Fruit fly (Drosophila melanogaster) whole organism, embryonic: Measurements from ENCODE around the gene CG15728.

Experiments used
- ATbp ChIP-seq: fragments of 200-800 bp; sonication (Bioruptor generic); optimal IDR thresholded peaks from 2 replicates; lab custom pipeline; 2017; ENCODE audit warnings: missing biosample characterization, mild to moderate bottlenecking, missing genetic modification characterization, missing genetic modification reagents
- Atf3 ChIP-seq: fragments of 200-800 bp; sonication (Bioruptor generic); optimal IDR thresholded peaks from 3 replicates; lab custom pipeline; 2016; ENCODE audit warnings: missing biosample characterization, missing genetic modification characterization
- CG11504 ChIP-seq: fragments of 200-800 bp; sonication (Bioruptor generic); optimal IDR thresholded peaks from 3 replicates; lab custom pipeline; 2019; ENCODE audit warnings: missing biosample characterization, mild to moderate bottlenecking, missing genetic modification characterization, moderate library complexity
- CG14014 ChIP-seq: fragments of 200-800 bp; sonication (Bioruptor generic); IDR thresholded peaks from 2 replicates; pipeline ENCODE4 v1.3.6; 2022; ENCODE audit warnings: missing biosample characterization, missing genetic modification characterization
- CG16779 ChIP-seq: fragments of 200-800 bp; sonication (Bioruptor generic); IDR thresholded peaks from 2 replicates; pipeline ENCODE4 v1.3.6; 2022; ENCODE audit warnings: missing biosample characterization, missing genetic modification characterization
- CG16815 ChIP-seq: fragments of 200-800 bp; sonication (Bioruptor generic); optimal IDR thresholded peaks from 3 replicates; lab custom pipeline; 2017; ENCODE audit warnings: missing biosample characterization, mild to moderate bottlenecking, missing genetic modification characterization
- CG17186 ChIP-seq: fragments of 200-800 bp; sonication (Bioruptor generic); optimal IDR thresholded peaks from 3 replicates; lab custom pipeline; 2017; ENCODE audit warnings: missing biosample characterization, missing genetic modification reagents, missing genetic modification characterization
- CG2120 ChIP-seq: fragments of 200-800 bp; sonication (Bioruptor generic); optimal IDR thresholded peaks from 3 replicates; lab custom pipeline; 2016; ENCODE audit warnings: missing biosample characterization, missing genetic modification characterization
- CG2875 ChIP-seq: fragments of 200-800 bp; sonication (Bioruptor generic); optimal IDR thresholded peaks from 2 replicates; lab custom pipeline; 2017; ENCODE audit warnings: missing biosample characterization, mild to moderate bottlenecking, missing genetic modification characterization, missing genetic modification reagents
- CG32532 ChIP-seq: fragments of 200-800 bp; sonication (Bioruptor generic); IDR thresholded peaks from 2 replicates; pipeline ENCODE4 v1.3.6; 2022; ENCODE audit warnings: missing biosample characterization, missing genetic modification characterization
- CG4328 ChIP-seq: fragments of 200-800 bp; sonication (Bioruptor generic); optimal IDR thresholded peaks from 3 replicates; lab custom pipeline; 2017; ENCODE audit warnings: missing biosample characterization, missing genetic modification reagents, missing genetic modification characterization
- CG4854 ChIP-seq: fragments of 200-800 bp; sonication (Bioruptor generic); optimal IDR thresholded peaks from 2 replicates; lab custom pipeline; 2016; ENCODE audit warnings: missing biosample characterization, missing genetic modification characterization, inconsistent platforms
- CG6175 ChIP-seq: fragments of 200-800 bp; sonication (Bioruptor generic); IDR thresholded peaks from 3 replicates; pipeline ENCODE4 v1.3.6; 2022; ENCODE audit warnings: missing biosample characterization, missing genetic modification characterization
- CG6813 ChIP-seq: fragments of 200-800 bp; sonication (Bioruptor generic); optimal IDR thresholded peaks from 2 replicates; lab custom pipeline; 2017; ENCODE audit warnings: missing biosample characterization, missing genetic modification characterization, mild to moderate bottlenecking, moderate library complexity, missing genetic modification reagents
- CG7372 ChIP-seq: fragments of 200-800 bp; sonication (Bioruptor generic); IDR thresholded peaks from 2 replicates; pipeline ENCODE4 v1.3.6; 2022; ENCODE audit warnings: missing biosample characterization, missing genetic modification characterization
- CG7963 ChIP-seq: fragments of 200-800 bp; sonication (Bioruptor generic); IDR thresholded peaks from 3 replicates; pipeline ENCODE4 v1.3.6; 2022; ENCODE audit warnings: missing biosample characterization, missing genetic modification characterization; ENCODE audit not compliant: partially characterized antibody
- CG9797 ChIP-seq: fragments of 200-800 bp; sonication (Bioruptor generic); optimal IDR thresholded peaks from 3 replicates; lab custom pipeline; 2018; ENCODE audit warnings: missing biosample characterization, mild to moderate bottlenecking, missing genetic modification characterization
- CHES-1-like ChIP-seq: fragments of 200-800 bp; sonication (Bioruptor generic); optimal IDR thresholded peaks from 2 replicates; lab custom pipeline; 2016; ENCODE audit warnings: missing biosample characterization, missing genetic modification characterization
- ERR ChIP-seq: fragments of 200-800 bp; sonication (Bioruptor generic); optimal IDR thresholded peaks from 2 replicates; lab custom pipeline; 2016; ENCODE audit warnings: missing biosample characterization, missing genetic modification characterization
- H15 ChIP-seq: fragments of 200-800 bp; sonication (Bioruptor generic); IDR thresholded peaks from 3 replicates; pipeline ENCODE4 v1.3.6; 2022; ENCODE audit warnings: missing biosample characterization, missing genetic modification characterization
- HLH4C ChIP-seq: fragments of 200-800 bp; sonication (Bioruptor generic); IDR thresholded peaks from 3 replicates; pipeline ENCODE4 v1.3.6; 2022; ENCODE audit warnings: missing biosample characterization, missing genetic modification characterization; ENCODE audit not compliant: partially characterized antibody
- HLHmδ ChIP-seq: fragments of 200-800 bp; sonication (Bioruptor generic); optimal IDR thresholded peaks from 2 replicates; lab custom pipeline; 2018; ENCODE audit warnings: missing biosample characterization, mild to moderate bottlenecking, missing genetic modification characterization, moderate library complexity
- Hand ChIP-seq: fragments of 200-800 bp; sonication (Bioruptor generic); optimal IDR thresholded peaks from 2 replicates; lab custom pipeline; 2017; ENCODE audit warnings: mild to moderate bottlenecking, missing biosample characterization, missing genetic modification reagents, missing genetic modification characterization
- Med ChIP-seq: fragments of 200-800 bp; sonication (Bioruptor generic); peaks from one replicate; lab custom pipeline; 2016; ENCODE audit warnings: missing biosample characterization, missing genetic modification characterization, mild to moderate bottlenecking, inconsistent platforms, moderate library complexity
- Mes4 ChIP-seq: fragments of 200-800 bp; sonication (Bioruptor generic); optimal IDR thresholded peaks from 2 replicates; lab custom pipeline; 2016; ENCODE audit warnings: missing biosample characterization, missing genetic modification characterization
- Mrtf ChIP-seq: fragments of 200-800 bp; sonication (Bioruptor generic); IDR thresholded peaks from 3 replicates; pipeline ENCODE4 v1.3.6; 2022; ENCODE audit warnings: missing biosample characterization, missing genetic modification characterization
- Myb ChIP-seq: fragments of 200-800 bp; sonication (Bioruptor generic); optimal IDR thresholded peaks from 2 replicates; lab custom pipeline; 2016; ENCODE audit warnings: missing biosample characterization, missing genetic modification characterization
- Poxn ChIP-seq: fragments of 200-800 bp; sonication (Bioruptor generic); IDR thresholded peaks from 2 replicates; pipeline ENCODE4 v1.3.6; 2022; ENCODE audit warnings: missing biosample characterization, missing genetic modification characterization
- Ptx1 ChIP-seq: fragments of 200-800 bp; sonication (Bioruptor generic); IDR thresholded peaks from 2 replicates; pipeline ENCODE4 v1.3.6; 2022; ENCODE audit warnings: missing biosample characterization, missing genetic modification characterization
- Rx ChIP-seq: fragments of 200-800 bp; sonication (Bioruptor generic); IDR thresholded peaks from 2 replicates; pipeline ENCODE4 v1.3.6; 2022; ENCODE audit warnings: missing biosample characterization, missing genetic modification characterization
- Trl ChIP-seq, 3 experiments: fragments of >200 bp in 2 of 3; fragments of 200-800 bp in 1 of 3; sonication (Bioruptor generic) in 1 of 3; optimal IDR thresholded peaks; 2 replicates in 1 of 3; 3 replicates in 2 of 3; lab custom pipeline; 2016 to 2017; ENCODE audit warnings: missing biosample characterization in 1 of 3, missing genetic modification characterization in 1 of 3
- Xrp1 ChIP-seq: fragments of 200-800 bp; sonication (Bioruptor generic); IDR thresholded peaks from 2 replicates; pipeline ENCODE4 v1.3.6; 2022; ENCODE audit warnings: missing biosample characterization, missing genetic modification characterization
- aop ChIP-seq: fragments of 200-800 bp; sonication (Bioruptor generic); IDR thresholded peaks from 2 replicates; pipeline ENCODE4 v1.3.6; 2022; ENCODE audit warnings: missing biosample characterization, missing genetic modification characterization
- az2 ChIP-seq: fragments of 200-800 bp; sonication (Bioruptor generic); optimal IDR thresholded peaks from 3 replicates; lab custom pipeline; 2016; ENCODE audit warnings: missing biosample characterization, missing genetic modification characterization
- dysf ChIP-seq: fragments of 200-800 bp; sonication (Bioruptor generic); IDR thresholded peaks from 3 replicates; pipeline ENCODE4 v1.3.6; 2022; ENCODE audit warnings: missing biosample characterization, missing genetic modification characterization
- lilli ChIP-seq: fragments of 200-800 bp; sonication (Bioruptor generic); optimal IDR thresholded peaks from 3 replicates; lab custom pipeline; 2016; ENCODE audit warnings: missing biosample characterization, missing genetic modification characterization
- mam ChIP-seq: fragments of 200-800 bp; sonication (Bioruptor generic); optimal IDR thresholded peaks from 3 replicates; lab custom pipeline; 2016; ENCODE audit warnings: missing biosample characterization, missing genetic modification characterization
- nerfin-1 ChIP-seq: fragments of 200-800 bp; sonication (Bioruptor generic); optimal IDR thresholded peaks from 3 replicates; lab custom pipeline; 2019; ENCODE audit warnings: missing biosample characterization, mild to moderate bottlenecking, missing genetic modification characterization, moderate library complexity
- nmo ChIP-seq: fragments of 200-800 bp; sonication (Bioruptor generic); optimal IDR thresholded peaks from 2 replicates; lab custom pipeline; 2018; ENCODE audit warnings: missing biosample characterization, mild to moderate bottlenecking, missing genetic modification characterization, moderate library complexity
- row ChIP-seq: fragments of 200-800 bp; sonication (Bioruptor generic); IDR thresholded peaks from 3 replicates; pipeline ENCODE4 v1.3.6; 2022; ENCODE audit warnings: missing biosample characterization, missing genetic modification characterization
- sna ChIP-seq: fragments of 200-800 bp; sonication (Bioruptor generic); IDR thresholded peaks from 2 replicates; pipeline ENCODE4 v1.3.6; 2022; ENCODE audit warnings: missing biosample characterization, missing genetic modification characterization; ENCODE audit not compliant: partially characterized antibody
- stc ChIP-seq: fragments of 200-800 bp; sonication (Bioruptor generic); IDR thresholded peaks from 2 replicates; pipeline ENCODE4 v1.3.6; 2022; ENCODE audit warnings: missing biosample characterization, missing genetic modification characterization
- stwl ChIP-seq: fragments of 200-800 bp; sonication (Bioruptor generic); optimal IDR thresholded peaks from 3 replicates; lab custom pipeline; 2018; ENCODE audit warnings: missing biosample characterization, mild to moderate bottlenecking, missing genetic modification characterization, moderate library complexity
- ttk ChIP-seq: fragments of 200-800 bp; sonication (Bioruptor generic); IDR thresholded peaks from 2 replicates; pipeline ENCODE4 v2.1.2; 2022; ENCODE audit warnings: missing biosample characterization, missing genetic modification characterization
- unc-4 ChIP-seq: fragments of 200-800 bp; sonication (Bioruptor generic); IDR thresholded peaks from 2 replicates; pipeline ENCODE4 v1.3.6; 2022; ENCODE audit warnings: missing biosample characterization, missing genetic modification characterization; ENCODE audit not compliant: partially characterized antibody
- zen2 ChIP-seq: fragments of 200-800 bp; sonication (Bioruptor generic); IDR thresholded peaks from 3 replicates; pipeline ENCODE4 v1.3.6; 2022; ENCODE audit warnings: missing biosample characterization, missing genetic modification characterization; ENCODE audit not compliant: partially characterized antibody

Gene CG15728

DNA sequence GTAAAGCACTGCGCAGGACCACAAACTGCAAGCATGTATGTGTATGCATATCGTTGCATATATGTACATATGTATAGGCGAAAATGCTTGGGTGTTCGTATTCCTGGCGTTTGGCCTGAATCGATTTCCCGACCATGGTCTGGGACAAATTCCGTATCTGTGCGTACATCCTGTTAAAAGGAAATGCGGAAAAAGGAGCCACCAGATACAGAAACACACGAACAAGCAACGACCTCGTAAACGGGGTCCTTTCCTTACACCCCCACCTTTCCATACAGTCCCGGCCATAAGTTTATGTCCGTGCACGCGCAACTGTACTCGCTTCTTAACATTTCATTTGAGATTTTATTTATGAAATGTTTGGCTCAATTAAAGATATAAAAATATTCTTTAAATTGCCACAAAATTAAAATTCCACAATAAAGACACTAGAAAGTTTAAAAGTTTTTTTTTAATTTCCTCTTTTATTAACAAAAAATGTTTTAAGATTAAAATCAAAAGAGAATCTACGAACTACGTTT lies 40.2 kb upstream of the CG15728 start (continued):
- TF ChIP-seq stwl (tag; lab: Kevin White, UChicago) (no peak), CG11504 (tag; lab: Kevin White, UChicago) (peak; percentile 21), ERR (GFP tag; lab: Kevin White, UChicago) (no peak), Med (GFP tag; lab: Kevin White, UChicago) (peak; percentile 67), lilli (peak; percentile 11), CG17186 (no peak), Rx (GFP tag; lab: Robert Waterston, UW) (no peak), CG14014 (GFP tag; lab: Robert Waterston, UW) (peak; percentile 35; the same call in 1 of the 2 replicates), nerfin-1 (tag; lab: Kevin White, UChicago) (peak; percentile 56), Mrtf (GFP tag; lab: Robert Waterston, UW) (no peak), CG7963 (GFP tag; lab: Robert Waterston, UW) (no peak), Poxn (GFP tag; lab: Robert Waterston, UW) (no peak), ATbp (GFP tag; lab: Kevin White, UChicago) (no peak), az2 (GFP tag; lab: Kevin White, UChicago) (no peak), Atf3 (GFP tag; lab: Kevin White, UChicago) (no peak), CG6175 (no peak), H15 (GFP tag; lab: Robert Waterston, UW) (0 out of 3 replicates have a peak, but pooled peaks have one; percentile 8), CG2120 (GFP tag; lab: Kevin White, UChicago) (peak; percentile 22), row (GFP tag; lab: Robert Waterston, UW) (0 out of 3 replicates have a peak, but pooled peaks have one; percentile 20), Mes4 (GFP tag; lab: Kevin White, UChicago) (no peak)

DNA sequence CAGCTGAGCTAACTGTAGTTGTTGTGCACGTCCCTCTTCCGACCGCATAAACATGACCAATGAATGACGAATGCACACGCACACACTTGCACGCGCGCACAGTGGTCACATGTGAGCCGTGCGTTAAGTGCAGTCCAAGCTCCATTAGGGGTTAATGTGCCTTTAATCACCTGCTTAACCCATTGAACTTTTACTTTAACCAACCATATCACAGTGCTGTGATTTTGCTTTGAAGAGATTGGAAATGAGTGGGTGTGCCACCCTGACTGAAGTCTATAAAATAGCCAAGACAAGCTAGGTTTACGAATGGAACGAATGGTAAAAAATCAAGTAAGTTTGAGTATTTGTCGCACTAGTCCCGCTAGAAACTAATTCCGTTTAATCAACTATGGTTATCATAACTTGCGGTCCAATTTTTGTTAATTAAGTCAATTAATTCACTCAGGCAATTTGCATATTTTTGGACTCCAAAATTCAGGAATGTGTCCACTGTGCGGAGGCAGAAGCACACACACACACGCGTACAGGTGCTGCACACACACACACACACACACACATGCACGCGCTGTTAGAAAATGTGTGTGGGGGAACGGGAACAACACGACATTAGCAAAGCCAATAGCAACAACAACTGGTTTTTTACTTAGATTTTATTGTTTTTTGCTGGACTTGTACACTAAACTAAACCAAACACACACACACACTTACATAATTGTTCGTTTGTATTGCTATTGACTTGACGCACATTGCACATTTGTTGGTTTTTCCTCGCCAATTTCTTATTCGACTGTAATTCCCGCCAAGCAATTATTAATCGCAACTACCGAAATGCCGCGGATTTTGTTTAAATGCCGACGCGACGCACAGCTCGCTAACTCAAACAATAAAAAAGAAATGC lies 32.6 kb upstream of the CG15728 start:
- TF ChIP-seq CG9797 (no peak), dysf (GFP tag; lab: Robert Waterston, UW) (0 out of 3 replicates have a peak, but pooled peaks have one; percentile 41), Myb (GFP tag; lab: Kevin White, UChicago) (no peak), nmo (GFP tag; lab: Kevin White, UChicago) (peak; percentile 63), Xrp1 (GFP tag; lab: Robert Waterston, UW) (peak; percentile 37; the same call in 1 of the 2 replicates), ttk (GFP tag; lab: Robert Waterston, UW) (no peak), mam (GFP tag; lab: Kevin White, UChicago) (peak; percentile 21), sna (GFP tag; lab: Robert Waterston, UW) (0 out of 2 replicates have a peak, but pooled peaks have one; percentile 7), CG32532 (GFP tag; lab: Robert Waterston, UW) (peak; percentile 42; the same call in 1 of the 2 replicates), Trl (optimal IDR thresholded peaks at IDR 0.05; lab: Kevin White, UChicago) (no peak), Trl (GFP tag; optimal IDR thresholded peaks at IDR 0.05; lab: Kevin White, UChicago) (peak; percentile 43), CG4854 (GFP tag; lab: Kevin White, UChicago) (no peak), unc-4 (GFP tag; lab: Robert Waterston, UW) (no peak), CG2120 (GFP tag; lab: Kevin White, UChicago) (peak; percentile 31), Ptx1 (GFP tag; lab: Robert Waterston, UW) (0 out of 2 replicates have a peak, but pooled peaks have one; percentile 16), HLH4C (GFP tag; lab: Robert Waterston, UW) (no peak), CG16815 (GFP tag; lab: Kevin White, UChicago) (peak; percentile 50), CG6813 (GFP tag; lab: Kevin White, UChicago) (peak; percentile 36), CG16779 (GFP tag; lab: Robert Waterston, UW) (no peak), CG7372 (GFP tag; lab: Robert Waterston, UW) (no peak), CHES-1-like (peak; percentile 55), HLHmδ (peak; percentile 26), CG2875 (peak; percentile 56), zen2 (GFP tag; lab: Robert Waterston, UW) (no peak), aop (GFP tag; lab: Robert Waterston, UW) (no peak), nerfin-1 (tag; lab: Kevin White, UChicago) (peak; percentile 45), Hand (GFP tag; lab: Kevin White, UChicago) (no peak), CG4328 (GFP tag; lab: Kevin White, UChicago) (peak; percentile 45), stc (GFP tag; lab: Robert Waterston, UW) (no peak)
